Worm (Caenorhabditis elegans) whole organism, young adult: Measurements from ENCODE around the gene clec-135.

Experiments
- B0035.1 ChIP-seq: sonication (generic microtip); optimal IDR thresholded peaks from 2 replicates; lab custom pipeline; 2016; ENCODE audit warnings: missing genetic modification characterization, mild to moderate bottlenecking, missing compliant biosample characterization, missing genotype, missing genetic modification reagents
- F57C9.4 ChIP-seq: sonication (generic microtip); optimal IDR thresholded peaks from 2 replicates; lab custom pipeline; 2017; ENCODE audit warnings: mild to moderate bottlenecking, missing genetic modification characterization, missing compliant biosample characterization
- Y53F4B.3 ChIP-seq: fragments of 200-800 bp; sonication (Bioruptor generic); IDR thresholded peaks from 2 replicates; pipeline ENCODE4 v1.3.6; 2022; ENCODE audit warnings: missing genetic modification reagents, missing genetic modification characterization, missing compliant biosample characterization
- ama-1 ChIP-seq, 3 experiments: fragments of 150-350 bp in 1 of 3; sonication (generic microtip) in 2 of 3; optimal IDR thresholded peaks; 2 replicates each; lab custom pipeline; 2014 to 2018; ENCODE audit warnings: missing biosample characterization in 2 of 3, missing genetic modification characterization in 2 of 3, missing genetic modification reagents in 2 of 3
- cebp-1 ChIP-seq, 2 experiments: fragments of 200-800 bp in 1 of 2; sonication (Bioruptor generic) in 1 of 2; sonication (generic microtip) in 1 of 2; IDR thresholded peaks in 1 of 2; optimal IDR thresholded peaks in 1 of 2; 2 replicates each; pipeline versions ENCODE4 v1.3.6 to Lab custom; 2017 to 2022; ENCODE audit warnings: missing compliant biosample characterization in 2 of 2, missing genetic modification characterization in 2 of 2, mild to moderate bottlenecking in 1 of 2, missing genetic modification reagents in 1 of 2, moderate library complexity in 1 of 2
- cebp-2 ChIP-seq: fragments of 200-800 bp; sonication (Bioruptor generic); IDR thresholded peaks from 2 replicates; pipeline ENCODE4 v1.3.6; 2022; ENCODE audit warnings: missing genetic modification characterization, missing compliant biosample characterization
- ceh-100 ChIP-seq: fragments of 200-800 bp; sonication (Bioruptor generic); IDR thresholded peaks from 2 replicates; pipeline ENCODE4 v1.3.6; 2022; ENCODE audit warnings: missing genetic modification reagents, missing genetic modification characterization, missing compliant biosample characterization
- die-1 ChIP-seq: sonication (generic microtip); optimal IDR thresholded peaks from 2 replicates; lab custom pipeline; 2016; ENCODE audit warnings: missing genotype, mild to moderate bottlenecking, missing genetic modification characterization, missing compliant biosample characterization
- dox-1 ChIP-seq: fragments of 200-800 bp; sonication (Bioruptor generic); IDR thresholded peaks from 2 replicates; pipeline ENCODE4 v1.3.6; 2022; ENCODE audit warnings: missing genetic modification reagents, missing genetic modification characterization, missing compliant biosample characterization
- hmg-1.2 ChIP-seq: fragments of 200-800 bp; sonication (Bioruptor generic); IDR thresholded peaks from 2 replicates; pipeline ENCODE4 v1.3.6; 2022; ENCODE audit warnings: missing genetic modification reagents, missing genetic modification characterization, missing compliant biosample characterization
- let-526 ChIP-seq: fragments of 200-800 bp; sonication (Bioruptor generic); IDR thresholded peaks from 2 replicates; pipeline ENCODE4 v1.3.6; 2022; ENCODE audit warnings: missing genetic modification reagents, missing genetic modification characterization, missing compliant biosample characterization
- lsl-1 ChIP-seq: fragments of 200-800 bp; sonication (Bioruptor generic); optimal IDR thresholded peaks from 2 replicates; lab custom pipeline; 2018; ENCODE audit warnings: mild to moderate bottlenecking, missing genetic modification characterization, moderate library complexity, missing compliant biosample characterization
- lsy-27 ChIP-seq: sonication (generic microtip); optimal IDR thresholded peaks from 2 replicates; lab custom pipeline; 2017; ENCODE audit warnings: missing genetic modification characterization, mild to moderate bottlenecking, missing compliant biosample characterization, antibody characterized with exemption, missing genotype, borderline replicate concordance; ENCODE audit not compliant: insufficient read depth
- madf-6 ChIP-seq: fragments of 200-800 bp; sonication (Bioruptor generic); IDR thresholded peaks from 2 replicates; pipeline ENCODE4 v1.3.6; 2022; ENCODE audit warnings: missing genetic modification reagents, missing genetic modification characterization, missing compliant biosample characterization
- madf-8 ChIP-seq: fragments of 200-800 bp; sonication (Bioruptor generic); conservative IDR thresholded peaks from 2 replicates; pipeline ENCODE4 v1.3.6; 2022; ENCODE audit warnings: missing genetic modification reagents, missing genetic modification characterization, missing compliant biosample characterization
- nfyb-1 ChIP-seq: fragments of 200-800 bp; sonication (Bioruptor generic); IDR thresholded peaks from 2 replicates; pipeline ENCODE4 v1.3.6; 2022; ENCODE audit warnings: missing genetic modification reagents, missing genetic modification characterization, missing compliant biosample characterization
- tlf-1 ChIP-seq: fragments of 200-800 bp; sonication (Bioruptor generic); optimal IDR thresholded peaks from 2 replicates; lab custom pipeline; 2018; ENCODE audit warnings: mild to moderate bottlenecking, missing genetic modification characterization, missing compliant biosample characterization
- ztf-6 ChIP-seq: fragments of 200-800 bp; sonication (Bioruptor generic); IDR thresholded peaks from 2 replicates; pipeline ENCODE4 v1.3.6; 2022; ENCODE audit warnings: missing genetic modification reagents, missing genetic modification characterization, missing compliant biosample characterization

The clec-135 gene

DNA sequence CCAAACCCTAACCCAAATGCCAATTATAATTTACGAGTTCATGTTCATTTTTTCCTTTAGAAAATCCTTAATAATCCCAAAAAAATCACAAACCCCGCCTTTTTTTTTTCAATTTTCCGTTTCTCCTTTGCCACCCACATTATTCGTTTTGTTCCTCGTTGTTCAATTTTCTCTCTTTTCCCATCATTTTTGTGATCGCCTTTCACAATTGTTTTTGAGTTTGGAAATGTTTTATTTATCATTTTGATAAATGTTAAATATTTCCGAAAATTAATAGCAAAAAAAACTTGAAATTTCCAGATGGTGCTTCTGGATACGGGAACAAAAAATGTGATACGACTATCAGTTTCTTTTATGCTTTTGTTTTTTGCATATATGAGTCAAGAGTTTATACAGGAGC is 43.3 kb downstream of the clec-135 start, which contains the start of gene F31D5.2 (continued):
- TF ChIP-seq cebp-1 (GFP tag; IDR thresholded peaks at IDR 0.05; lab: Robert Waterston, UW), result no peak
- TF ChIP-seq cebp-1 (tag; optimal IDR thresholded peaks at IDR 0.05; lab: Kevin White, UChicago), result no peak

DNA sequence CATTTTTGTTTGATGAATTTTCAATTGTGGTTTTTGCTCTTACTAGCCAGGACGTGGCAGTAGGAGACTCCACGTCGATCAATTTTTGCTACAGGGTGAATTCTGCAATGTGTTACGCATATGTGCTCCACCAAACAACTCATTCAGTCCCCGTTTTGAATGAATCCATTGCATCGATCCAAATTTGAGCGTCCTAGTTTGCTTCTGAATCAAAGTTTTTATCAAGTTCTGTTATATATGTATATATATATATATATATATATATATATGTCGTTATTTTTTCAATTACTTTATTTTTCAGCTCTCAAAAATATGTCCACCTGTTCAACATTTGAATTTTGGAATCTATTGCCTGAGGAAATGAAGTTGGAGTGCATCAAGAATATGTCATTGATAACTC is 47.5 kb downstream of the clec-135 start, which contains the start of gene F31D5.7:
F31D5.7 (plus strand) TSS at position 301 of the 400 bp plus-strand sequence.
- TF ChIP-seq ama-1 (optimal IDR thresholded peaks at IDR 0.05; lab: Kevin White, UChicago) (no peak), ama-1 (GFP tag; optimal IDR thresholded peaks at IDR 0.05; lab: Kevin White, UChicago) (no peak), Y53F4B.3 (no peak), tlf-1 (no peak), lsl-1 (GFP tag; lab: Kevin White, UChicago) (no peak), ceh-100 (GFP tag; lab: Robert Waterston, UW) (no peak), F57C9.4 (no peak), ztf-6 (GFP tag; lab: Robert Waterston, UW) (no peak), lsy-27 (tag; lab: Kevin White, UChicago) (no peak), B0035.1 (tag; lab: Kevin White, UChicago) (no peak)

DNA sequence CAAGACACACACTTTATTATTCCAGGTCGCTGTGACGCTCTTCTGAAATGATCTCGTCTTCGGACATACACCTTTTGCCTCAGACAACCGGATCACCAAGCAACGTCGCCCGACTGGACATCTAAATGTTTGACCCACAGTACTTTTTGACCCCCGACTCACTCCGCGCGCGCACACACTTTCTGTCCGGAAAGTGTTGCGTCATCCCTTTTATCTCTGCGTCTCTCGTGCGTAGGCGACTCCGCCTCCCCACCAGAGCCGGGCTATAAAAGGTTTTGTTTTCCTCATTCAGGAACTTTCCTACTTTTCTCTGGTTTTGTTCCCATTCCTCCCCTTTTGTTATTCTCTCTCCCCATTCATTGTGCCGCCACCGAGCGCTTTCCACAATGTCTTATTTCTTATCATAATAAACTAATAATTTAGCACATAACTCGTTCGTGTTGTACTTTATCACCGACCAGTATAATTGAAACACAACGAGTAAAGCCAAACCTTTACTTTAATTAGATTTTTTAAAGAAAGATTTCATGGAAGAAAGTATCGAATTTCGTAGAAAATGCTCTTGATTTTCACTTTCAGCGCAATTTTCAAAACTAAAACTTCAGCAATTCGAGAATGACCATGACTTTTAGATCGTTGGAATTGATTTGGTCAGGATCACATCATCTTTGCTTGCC is 49.4 kb downstream of the clec-135 start, which contains the start of gene F31D5.6:
F31D5.6 (plus strand) TSS at position 627 of the 677 bp plus-strand sequence.
- TF ChIP-seq madf-8 (GFP tag; lab: Robert Waterston, UW) (peak; percentile 40; the same call in 1 of the 2 replicates), F57C9.4 (no peak), let-526 (GFP tag; lab: Robert Waterston, UW) (0 out of 2 replicates have a peak, but pooled peaks have one; percentile 22), cebp-2 (GFP tag; lab: Robert Waterston, UW) (no peak), cebp-1 (GFP tag; IDR thresholded peaks at IDR 0.05; lab: Robert Waterston, UW) (no peak), cebp-1 (tag; optimal IDR thresholded peaks at IDR 0.05; lab: Kevin White, UChicago) (no peak), die-1 (no peak), tlf-1 (no peak), hmg-1.2 (GFP tag; lab: Robert Waterston, UW) (0 out of 2 replicates have a peak, but pooled peaks have one; percentile 12), madf-6 (GFP tag; lab: Robert Waterston, UW) (peak; percentile 81), dox-1 (GFP tag; lab: Robert Waterston, UW) (peak; percentile 21; the same call in 1 of the 2 replicates), nfyb-1 (0 out of 2 replicates have a peak, but pooled peaks have one; percentile 13)
